Fruit fly (Drosophila melanogaster) whole organism, embryonic: ENCODE data around the gene CG15394.
A peak's percentile ranks its signal among the peaks of the same experiment; 100 is the strongest.

Source experiments
- CG10431 ChIP-seq: fragments of 200-800 bp; sonication (Bioruptor generic); optimal IDR thresholded peaks from 3 replicates; lab custom pipeline; 2018; ENCODE audit warnings: missing biosample characterization, mild to moderate bottlenecking, missing genetic modification characterization
- CG11085 ChIP-seq: fragments of 200-800 bp; sonication (Bioruptor generic); IDR thresholded peaks from 2 replicates; pipeline ENCODE4 v1.3.6; 2022; ENCODE audit warnings: missing biosample characterization, missing genetic modification characterization
- CG11247 ChIP-seq: fragments of 200-800 bp; sonication (Bioruptor generic); IDR thresholded peaks from 2 replicates; pipeline ENCODE4 v1.3.6; 2022; ENCODE audit warnings: missing biosample characterization, missing genetic modification characterization
- CG11398 ChIP-seq: fragments of 200-800 bp; sonication (Bioruptor generic); optimal IDR thresholded peaks from 2 replicates; lab custom pipeline; 2016; ENCODE audit warnings: missing biosample characterization, missing genetic modification characterization
- CG12155 ChIP-seq: fragments of 200-800 bp; sonication (Bioruptor generic); optimal IDR thresholded peaks from 3 replicates; lab custom pipeline; 2016; ENCODE audit warnings: missing biosample characterization, missing genetic modification characterization
- CG12391 ChIP-seq: fragments of 200-800 bp; sonication (Bioruptor generic); optimal IDR thresholded peaks from 3 replicates; lab custom pipeline; 2018; ENCODE audit warnings: missing biosample characterization, mild to moderate bottlenecking, missing genetic modification characterization, moderate library complexity
- CG12659 ChIP-seq: fragments of 200-800 bp; sonication (Bioruptor generic); optimal IDR thresholded peaks from 3 replicates; lab custom pipeline; 2017; ENCODE audit warnings: mild to moderate bottlenecking, missing biosample characterization, missing genetic modification reagents, missing genetic modification characterization
- CG15601 ChIP-seq: fragments of 200-800 bp; sonication (Bioruptor generic); optimal IDR thresholded peaks from 3 replicates; lab custom pipeline; 2019; ENCODE audit warnings: missing biosample characterization, mild to moderate bottlenecking, missing genetic modification characterization, moderate library complexity
- CG16813 ChIP-seq: fragments of 200-800 bp; sonication (Bioruptor generic); IDR thresholded peaks from 3 replicates; pipeline ENCODE4 v1.3.6; 2022; ENCODE audit warnings: missing biosample characterization, missing genetic modification characterization; ENCODE audit not compliant: partially characterized antibody
- CG16863 ChIP-seq: fragments of 200-800 bp; sonication (Bioruptor generic); optimal IDR thresholded peaks from 3 replicates; lab custom pipeline; 2016; ENCODE audit warnings: missing biosample characterization, missing genetic modification characterization
- CG17802 ChIP-seq: fragments of 200-800 bp; sonication (Bioruptor generic); optimal IDR thresholded peaks from 2 replicates; lab custom pipeline; 2018; ENCODE audit warnings: missing biosample characterization, mild to moderate bottlenecking, missing genetic modification characterization, moderate library complexity
- CG17829 ChIP-seq: fragments of 200-800 bp; optimal IDR thresholded peaks from 2 replicates; lab custom pipeline; 2019; ENCODE audit warnings: missing biosample characterization, mild to moderate bottlenecking, missing genetic modification characterization, moderate library complexity
- CG18011 ChIP-seq: fragments of 200-800 bp; sonication (Bioruptor generic); optimal IDR thresholded peaks from 2 replicates; lab custom pipeline; 2017; ENCODE audit warnings: missing biosample characterization, missing genetic modification characterization, mild to moderate bottlenecking, moderate library complexity, missing genotype
- CG2120 ChIP-seq: fragments of 200-800 bp; sonication (Bioruptor generic); optimal IDR thresholded peaks from 3 replicates; lab custom pipeline; 2016; ENCODE audit warnings: missing biosample characterization, missing genetic modification characterization
- CG2678 ChIP-seq: fragments of 200-800 bp; sonication (Bioruptor generic); optimal IDR thresholded peaks from 3 replicates; lab custom pipeline; 2019; ENCODE audit warnings: missing biosample characterization, mild to moderate bottlenecking, missing genetic modification characterization, moderate library complexity
- CG31388 ChIP-seq: fragments of 200-800 bp; sonication (Bioruptor generic); optimal IDR thresholded peaks from 2 replicates; lab custom pipeline; 2016; ENCODE audit warnings: missing biosample characterization, missing genetic modification characterization
- CG3847 ChIP-seq: fragments of 200-800 bp; sonication (Bioruptor generic); IDR thresholded peaks from 2 replicates; pipeline ENCODE4 v1.3.6; 2022; ENCODE audit warnings: missing biosample characterization, missing genetic modification characterization
- CG3995 ChIP-seq: fragments of 200-800 bp; sonication (Bioruptor generic); optimal IDR thresholded peaks from 3 replicates; lab custom pipeline; 2016; ENCODE audit warnings: missing biosample characterization, missing genetic modification characterization
- CG5245 ChIP-seq: fragments of 200-800 bp; sonication (Bioruptor generic); optimal IDR thresholded peaks from 3 replicates; lab custom pipeline; 2016; ENCODE audit warnings: missing biosample characterization, missing genetic modification characterization
- CG7271 ChIP-seq: fragments of 200-800 bp; sonication (Bioruptor generic); optimal IDR thresholded peaks from 2 replicates; lab custom pipeline; 2018; ENCODE audit warnings: missing biosample characterization, mild to moderate bottlenecking, missing genetic modification characterization, moderate library complexity
- CG7963 ChIP-seq: fragments of 200-800 bp; sonication (Bioruptor generic); IDR thresholded peaks from 3 replicates; pipeline ENCODE4 v1.3.6; 2022; ENCODE audit warnings: missing biosample characterization, missing genetic modification characterization; ENCODE audit not compliant: partially characterized antibody
- CG8290 ChIP-seq, 3 experiments: fragments of 200-800 bp; sonication (Bioruptor generic); optimal IDR thresholded peaks; 2 replicates each; lab custom pipeline; 2016 to 2019; ENCODE audit warnings: missing biosample characterization in 3 of 3, missing genetic modification characterization in 3 of 3, mild to moderate bottlenecking in 2 of 3, moderate library complexity in 1 of 3
- CHES-1-like ChIP-seq: fragments of 200-800 bp; sonication (Bioruptor generic); optimal IDR thresholded peaks from 2 replicates; lab custom pipeline; 2016; ENCODE audit warnings: missing biosample characterization, missing genetic modification characterization
- Dll ChIP-seq: fragments of 200-800 bp; sonication (Bioruptor generic); IDR thresholded peaks from 4 replicates; pipeline ENCODE4 v1.3.6; 2022; ENCODE audit warnings: missing biosample characterization, missing genetic modification characterization; ENCODE audit not compliant: partially characterized antibody
- Doc3 ChIP-seq: fragments of 200-800 bp; sonication (Bioruptor generic); IDR thresholded peaks from 3 replicates; pipeline ENCODE4 v1.3.6; 2022; ENCODE audit warnings: missing biosample characterization, missing genetic modification characterization; ENCODE audit not compliant: partially characterized antibody
- Elba2 ChIP-seq: fragments of 200-800 bp; sonication (Bioruptor generic); optimal IDR thresholded peaks from 3 replicates; lab custom pipeline; 2016; ENCODE audit warnings: missing biosample characterization, missing genetic modification characterization
- H15 ChIP-seq: fragments of 200-800 bp; sonication (Bioruptor generic); IDR thresholded peaks from 3 replicates; pipeline ENCODE4 v1.3.6; 2022; ENCODE audit warnings: missing biosample characterization, missing genetic modification characterization
- Stat92E ChIP-seq, 3 experiments: fragments of >200 bp in 2 of 3; fragments of 200-800 bp in 1 of 3; sonication (Bioruptor generic) in 1 of 3; optimal IDR thresholded peaks; 2 replicates each; lab custom pipeline; 2017 to 2019; ENCODE audit warnings: missing biosample characterization in 3 of 3, missing genetic modification characterization in 3 of 3, mild to moderate bottlenecking in 1 of 3, moderate library complexity in 1 of 3
- ash1 ChIP-seq: fragments of 200-800 bp; sonication (Bioruptor generic); optimal IDR thresholded peaks from 2 replicates; lab custom pipeline; 2018; ENCODE audit warnings: missing biosample characterization, mild to moderate bottlenecking, missing genetic modification characterization
- cas ChIP-seq: fragments of 200-800 bp; sonication (Bioruptor generic); IDR thresholded peaks from 2 replicates; pipeline ENCODE4 v1.3.6; 2022; ENCODE audit warnings: missing biosample characterization, missing genetic modification characterization
- caup ChIP-seq: fragments of 200-800 bp; sonication (Bioruptor generic); optimal IDR thresholded peaks from 3 replicates; lab custom pipeline; 2017; ENCODE audit warnings: missing biosample characterization, mild to moderate bottlenecking, missing genetic modification characterization, moderate library complexity; ENCODE audit not compliant: severe bottlenecking
- dan ChIP-seq: fragments of 200-800 bp; sonication (Bioruptor generic); IDR thresholded peaks from 2 replicates; pipeline ENCODE4 v1.3.6; 2022; ENCODE audit warnings: missing biosample characterization, missing genetic modification characterization
- danr ChIP-seq: fragments of 200-800 bp; sonication (Bioruptor generic); IDR thresholded peaks from 2 replicates; pipeline ENCODE4 v1.3.6; 2022; ENCODE audit warnings: missing biosample characterization, missing genetic modification characterization
- disco-r ChIP-seq: fragments of 200-800 bp; sonication (Bioruptor generic); optimal IDR thresholded peaks from 2 replicates; lab custom pipeline; 2016; ENCODE audit warnings: missing biosample characterization, missing genetic modification characterization
- dmrt11E ChIP-seq: fragments of 200-800 bp; sonication (Bioruptor generic); optimal IDR thresholded peaks from 3 replicates; lab custom pipeline; 2018; ENCODE audit warnings: missing biosample characterization, mild to moderate bottlenecking, missing genetic modification characterization, moderate library complexity
- dmrt99B ChIP-seq: fragments of 200-800 bp; sonication (Bioruptor generic); optimal IDR thresholded peaks from 2 replicates; lab custom pipeline; 2018; ENCODE audit warnings: missing biosample characterization, mild to moderate bottlenecking, missing genetic modification characterization, moderate library complexity
- dpn ChIP-seq, 2 experiments: fragments of 200-800 bp; sonication (Bioruptor generic); optimal IDR thresholded peaks; 3 replicates each; lab custom pipeline; 2016; ENCODE audit warnings: missing biosample characterization in 2 of 2, missing genetic modification characterization in 2 of 2
- exex ChIP-seq: fragments of 200-800 bp; sonication (Bioruptor generic); optimal IDR thresholded peaks from 4 replicates; lab custom pipeline; 2018; ENCODE audit warnings: missing biosample characterization, mild to moderate bottlenecking, missing genetic modification characterization, moderate library complexity
- inv ChIP-seq: fragments of 200-800 bp; sonication (Bioruptor generic); IDR thresholded peaks from 2 replicates; pipeline ENCODE4 v1.3.6; 2022; ENCODE audit warnings: missing biosample characterization, missing genetic modification characterization; ENCODE audit not compliant: partially characterized antibody
- jumu ChIP-seq: fragments of 200-800 bp; sonication (Bioruptor generic); optimal IDR thresholded peaks from 3 replicates; lab custom pipeline; 2016; ENCODE audit warnings: missing biosample characterization, missing genetic modification characterization
- lov ChIP-seq, 2 experiments: fragments of 200-800 bp in 1 of 2; fragments of >200 bp in 1 of 2; sonication (Bioruptor generic) in 1 of 2; IDR thresholded peaks in 1 of 2; optimal IDR thresholded peaks in 1 of 2; 2 replicates in 1 of 2; 3 replicates in 1 of 2; pipeline versions ENCODE4 v1.3.6 to Lab custom; 2017 to 2022; ENCODE audit warnings: missing biosample characterization in 1 of 2, missing genetic modification characterization in 1 of 2
- onecut ChIP-seq: fragments of 200-800 bp; sonication (Bioruptor generic); IDR thresholded peaks from 2 replicates; pipeline ENCODE4 v1.3.6; 2022; ENCODE audit warnings: missing biosample characterization, missing genetic modification characterization
- pho ChIP-seq: fragments of 200-800 bp; sonication (Bioruptor generic); optimal IDR thresholded peaks from 2 replicates; lab custom pipeline; 2016; ENCODE audit warnings: missing biosample characterization, missing genetic modification characterization
- prd ChIP-seq, 3 experiments: fragments of >200 bp in 2 of 3; fragments of 200-800 bp in 1 of 3; sonication (Bioruptor generic) in 1 of 3; optimal IDR thresholded peaks in 2 of 3; IDR thresholded peaks in 1 of 3; 2 replicates in 2 of 3; 3 replicates in 1 of 3; pipeline versions ENCODE4 v1.3.6 to Lab custom; 2017 to 2022; ENCODE audit warnings: missing biosample characterization in 1 of 3, missing genetic modification characterization in 1 of 3
- shn ChIP-seq: fragments of 200-800 bp; sonication (Bioruptor generic); optimal IDR thresholded peaks from 3 replicates; lab custom pipeline; 2016; ENCODE audit warnings: missing biosample characterization, missing genetic modification characterization
- slp2 ChIP-seq: fragments of 200-800 bp; sonication (Bioruptor generic); optimal IDR thresholded peaks from 2 replicates; lab custom pipeline; 2016; ENCODE audit warnings: missing biosample characterization, missing genetic modification characterization
- sqz ChIP-seq: fragments of 200-800 bp; sonication (Bioruptor generic); optimal IDR thresholded peaks from 3 replicates; lab custom pipeline; 2018; ENCODE audit warnings: missing biosample characterization, mild to moderate bottlenecking, missing genetic modification characterization
- usp ChIP-seq: fragments of >200 bp; optimal IDR thresholded peaks from 2 replicates; lab custom pipeline; 2017; ENCODE audit warnings: missing biosample characterization, missing genetic modification characterization

The CG15394 gene

dm6 chr2L:2585285-2585684 is 6.4 kb upstream of the CG15394 start, which contains the start of gene Drp1 (continued):
- TF ChIP-seq ash1 (GFP tag; lab: Kevin White, UChicago) (no peak), CG17802 (tag; lab: Kevin White, UChicago) (peak; percentile 28), CG12391 (peak; percentile 9), CG16813 (peak; percentile 75), lov (optimal IDR thresholded peaks at IDR 0.05; lab: Kevin White, UChicago) (no peak), lov (GFP tag; IDR thresholded peaks at IDR 0.05; lab: Robert Waterston, UW) (no peak), CG3995 (GFP tag; lab: Kevin White, UChicago) (peak; percentile 5), dan (GFP tag; lab: Robert Waterston, UW) (no peak), CG2678 (tag; lab: Kevin White, UChicago) (no peak), CG12659 (peak; percentile 71), CG10431 (no peak), CG12155 (GFP tag; lab: Kevin White, UChicago) (peak; percentile 36), CG7963 (peak; percentile 57; the same call in 1 of the 3 replicates), caup (GFP tag; lab: Kevin White, UChicago) (peak; percentile 55), CG3847 (GFP tag; lab: Robert Waterston, UW) (peak; percentile 97), dpn (GFP tag; optimal IDR thresholded peaks at IDR 0.05; lab: Kevin White, UChicago) (peak; percentile 70 to 74), CG11398 (GFP tag; lab: Kevin White, UChicago) (peak; percentile 27), CG5245 (GFP tag; lab: Kevin White, UChicago) (peak; percentile 14), onecut (peak; percentile 62), disco-r (GFP tag; lab: Kevin White, UChicago) (peak; percentile 49), prd (optimal IDR thresholded peaks at IDR 0.05; lab: Kevin White, UChicago) (no peak), prd (GFP tag; IDR thresholded peaks at IDR 0.05; lab: Robert Waterston, UW) (peak; percentile 60), CG31388 (GFP tag; lab: Kevin White, UChicago) (no peak), jumu (GFP tag; lab: Kevin White, UChicago) (peak; percentile 75), cas (GFP tag; lab: Robert Waterston, UW) (peak; percentile 35; the same call in 1 of the 2 replicates), CG18011 (GFP tag; lab: Kevin White, UChicago) (peak; percentile 18), CG16863 (GFP tag; lab: Kevin White, UChicago) (no peak), dmrt99B (no peak), sqz (no peak), danr (GFP tag; lab: Robert Waterston, UW) (no peak), CG8290 (GFP tag; optimal IDR thresholded peaks at IDR 0.05; lab: Kevin White, UChicago) (peak; percentile 78), CG8290 (tag; optimal IDR thresholded peaks at IDR 0.05; lab: Kevin White, UChicago) (peak; percentile 54 to 89), slp2 (GFP tag; lab: Kevin White, UChicago) (peak; percentile 30), CG15601 (tag; lab: Kevin White, UChicago) (peak; percentile 24), Doc3 (peak; percentile 39; the same call in 2 of the 3 replicates), CHES-1-like (GFP tag; lab: Kevin White, UChicago) (peak; percentile 84), H15 (GFP tag; lab: Robert Waterston, UW) (peak; percentile 47; the same call in 1 of the 3 replicates), CG2120 (GFP tag; lab: Kevin White, UChicago) (peak; percentile 83), inv (GFP tag; lab: Robert Waterston, UW) (peak; percentile 57; the same call in 1 of the 2 replicates), CG11247 (peak; percentile 74), exex (no peak), Dll (peak; percentile 59; the same call in 3 of the 4 replicates), pho (GFP tag; lab: Kevin White, UChicago) (peak; percentile 69), CG7271 (tag; lab: Kevin White, UChicago) (no peak), usp (GFP tag; lab: Kevin White, UChicago) (no peak), dmrt11E (tag; lab: Kevin White, UChicago) (peak; percentile 23), CG17829 (tag; lab: Kevin White, UChicago) (peak; percentile 60), CG11085 (GFP tag; lab: Robert Waterston, UW) (peak; percentile 52; the same call in 1 of the 2 replicates), Stat92E (GFP tag; optimal IDR thresholded peaks at IDR 0.05; lab: Kevin White, UChicago) (no peak), Elba2 (GFP tag; lab: Kevin White, UChicago) (peak; percentile 57), shn (GFP tag; lab: Kevin White, UChicago) (peak; percentile 41)
